Fruit fly (Drosophila melanogaster) whole organism, prepupa: ENCODE measurements around the gene CG16998.

Experiments
- CG10631 ChIP-seq: fragments of 200-800 bp; sonication (Bioruptor generic); optimal IDR thresholded peaks from 2 replicates; lab custom pipeline; 2016; ENCODE audit warnings: missing biosample characterization, missing genetic modification characterization
- CG10669 ChIP-seq: fragments of 200-800 bp; sonication (Bioruptor generic); optimal IDR thresholded peaks from 3 replicates; lab custom pipeline; 2018; ENCODE audit warnings: missing biosample characterization, mild to moderate bottlenecking, missing genetic modification characterization, moderate library complexity
- CG11294 ChIP-seq: fragments of 200-800 bp; sonication (Bioruptor generic); IDR thresholded peaks from 2 replicates; pipeline ENCODE4 v1.3.6; 2022; ENCODE audit warnings: missing biosample characterization, missing genetic modification characterization
- CG11762 ChIP-seq: fragments of 200-800 bp; sonication (Bioruptor generic); optimal IDR thresholded peaks from 3 replicates; lab custom pipeline; 2016; ENCODE audit warnings: missing biosample characterization, missing genetic modification characterization; ENCODE audit not compliant: insufficient read depth
- CG15336 ChIP-seq: fragments of 200-800 bp; sonication (Bioruptor generic); IDR thresholded peaks from 2 replicates; pipeline ENCODE4 v1.3.6; 2022; ENCODE audit warnings: missing biosample characterization, missing genetic modification characterization
- CG16779 ChIP-seq: fragments of 200-800 bp; sonication (Bioruptor generic); optimal IDR thresholded peaks from 3 replicates; lab custom pipeline; 2017; ENCODE audit warnings: missing biosample characterization, mild to moderate bottlenecking, missing genetic modification characterization
- CG3032 ChIP-seq: fragments of 200-800 bp; optimal IDR thresholded peaks from 2 replicates; lab custom pipeline; 2019; ENCODE audit warnings: missing biosample characterization, mild to moderate bottlenecking, missing genetic modification characterization, moderate library complexity
- CG32006 ChIP-seq: fragments of 200-800 bp; sonication (Bioruptor generic); optimal IDR thresholded peaks from 3 replicates; lab custom pipeline; 2017; ENCODE audit warnings: missing biosample characterization, mild to moderate bottlenecking, missing genetic modification characterization
- CG34406 ChIP-seq: fragments of 200-800 bp; sonication (Bioruptor generic); optimal IDR thresholded peaks from 3 replicates; lab custom pipeline; 2016; ENCODE audit warnings: missing biosample characterization, missing genetic modification characterization
- CG3919 ChIP-seq: fragments of 200-800 bp; sonication (Bioruptor generic); optimal IDR thresholded peaks from 3 replicates; lab custom pipeline; 2016; ENCODE audit warnings: missing biosample characterization, missing genetic modification characterization
- CG6276 ChIP-seq: fragments of 200-800 bp; sonication (Bioruptor generic); optimal IDR thresholded peaks from 2 replicates; lab custom pipeline; 2017; ENCODE audit warnings: missing biosample characterization, mild to moderate bottlenecking, missing genetic modification characterization
- CG6854 ChIP-seq: fragments of 200-800 bp; sonication (Bioruptor generic); optimal IDR thresholded peaks from 2 replicates; lab custom pipeline; 2017; ENCODE audit warnings: missing biosample characterization, mild to moderate bottlenecking, missing genetic modification characterization
- CG8119 ChIP-seq: fragments of 200-800 bp; sonication (Bioruptor generic); IDR thresholded peaks from 3 replicates; pipeline ENCODE4 v1.3.6; 2022; ENCODE audit warnings: missing biosample characterization, missing genetic modification characterization
- CG9139 ChIP-seq: fragments of 200-800 bp; sonication (Bioruptor generic); optimal IDR thresholded peaks from 3 replicates; lab custom pipeline; 2017; ENCODE audit warnings: missing biosample characterization, mild to moderate bottlenecking, missing genetic modification characterization
- Eip78C ChIP-seq: fragments of 200-800 bp; sonication (Bioruptor generic); peaks from one replicate; lab custom pipeline; 2016; ENCODE audit warnings: missing biosample characterization, missing genetic modification characterization
- Gug ChIP-seq: fragments of 200-800 bp; sonication (Bioruptor generic); IDR thresholded peaks from 2 replicates; pipeline ENCODE4 v1.3.6; 2022; ENCODE audit warnings: missing biosample characterization, missing genetic modification characterization
- Hr39 ChIP-seq: fragments of 200-800 bp; sonication (Bioruptor generic); optimal IDR thresholded peaks from 2 replicates; lab custom pipeline; 2016; ENCODE audit warnings: missing biosample characterization, missing genetic modification characterization
- Hr4 ChIP-seq: fragments of 200-800 bp; sonication (Bioruptor generic); optimal IDR thresholded peaks from 3 replicates; lab custom pipeline; 2016; ENCODE audit warnings: missing biosample characterization, missing genetic modification characterization
- Met ChIP-seq: fragments of 200-800 bp; sonication (Bioruptor generic); optimal IDR thresholded peaks from 3 replicates; lab custom pipeline; 2016; ENCODE audit warnings: missing biosample characterization, missing genetic modification characterization
- OdsH ChIP-seq: fragments of 200-800 bp; sonication (Bioruptor generic); optimal IDR thresholded peaks from 3 replicates; lab custom pipeline; 2016; ENCODE audit warnings: missing biosample characterization, missing genetic modification characterization
- Smox ChIP-seq: fragments of 200-800 bp; sonication (Bioruptor generic); optimal IDR thresholded peaks from 3 replicates; lab custom pipeline; 2016; ENCODE audit warnings: missing biosample characterization, missing genetic modification characterization
- Sox14 ChIP-seq: fragments of 200-800 bp; sonication (Bioruptor generic); optimal IDR thresholded peaks from 3 replicates; lab custom pipeline; 2016; ENCODE audit warnings: missing biosample characterization, missing genetic modification characterization
- acj6 ChIP-seq: fragments of 200-800 bp; sonication (Bioruptor generic); optimal IDR thresholded peaks from 3 replicates; lab custom pipeline; 2016; ENCODE audit warnings: missing biosample characterization, missing genetic modification characterization
- dsx ChIP-seq: fragments of 200-800 bp; optimal IDR thresholded peaks from 3 replicates; lab custom pipeline; 2019; ENCODE audit warnings: missing biosample characterization, mild to moderate bottlenecking, missing genetic modification characterization, moderate library complexity; ENCODE audit not compliant: poor library complexity, severe bottlenecking
- esn ChIP-seq: fragments of 200-800 bp; sonication (Bioruptor generic); optimal IDR thresholded peaks from 2 replicates; lab custom pipeline; 2016; ENCODE audit warnings: missing biosample characterization, mild to moderate bottlenecking, missing genetic modification characterization, moderate library complexity
- fd85E ChIP-seq: fragments of 200-800 bp; sonication (Bioruptor generic); optimal IDR thresholded peaks from 3 replicates; lab custom pipeline; 2016; ENCODE audit warnings: missing biosample characterization, missing genetic modification characterization
- fkh ChIP-seq: fragments of 200-800 bp; sonication (Bioruptor generic); optimal IDR thresholded peaks from 3 replicates; lab custom pipeline; 2017; ENCODE audit warnings: missing biosample characterization, mild to moderate bottlenecking, missing genetic modification characterization, moderate library complexity
- lz ChIP-seq: fragments of 200-800 bp; sonication (Bioruptor generic); optimal IDR thresholded peaks from 3 replicates; lab custom pipeline; 2016; ENCODE audit warnings: missing biosample characterization, missing genetic modification characterization
- ss ChIP-seq, 2 experiments: fragments of 200-800 bp; sonication (Bioruptor generic); optimal IDR thresholded peaks; 2 replicates in 1 of 2; 3 replicates in 1 of 2; lab custom pipeline; 2017 to 2018; ENCODE audit warnings: mild to moderate bottlenecking in 2 of 2, missing biosample characterization in 2 of 2, missing genetic modification characterization in 2 of 2, moderate library complexity in 1 of 2
- svp ChIP-seq: fragments of 200-800 bp; sonication (Bioruptor generic); peaks from one replicate; lab custom pipeline; 2016; ENCODE audit warnings: missing biosample characterization, missing genetic modification characterization
- vri ChIP-seq: fragments of 200-800 bp; sonication (Bioruptor generic); optimal IDR thresholded peaks from 3 replicates; lab custom pipeline; 2016; ENCODE audit warnings: missing biosample characterization, mild to moderate bottlenecking, missing genetic modification characterization

CG16998 gene

DNA sequence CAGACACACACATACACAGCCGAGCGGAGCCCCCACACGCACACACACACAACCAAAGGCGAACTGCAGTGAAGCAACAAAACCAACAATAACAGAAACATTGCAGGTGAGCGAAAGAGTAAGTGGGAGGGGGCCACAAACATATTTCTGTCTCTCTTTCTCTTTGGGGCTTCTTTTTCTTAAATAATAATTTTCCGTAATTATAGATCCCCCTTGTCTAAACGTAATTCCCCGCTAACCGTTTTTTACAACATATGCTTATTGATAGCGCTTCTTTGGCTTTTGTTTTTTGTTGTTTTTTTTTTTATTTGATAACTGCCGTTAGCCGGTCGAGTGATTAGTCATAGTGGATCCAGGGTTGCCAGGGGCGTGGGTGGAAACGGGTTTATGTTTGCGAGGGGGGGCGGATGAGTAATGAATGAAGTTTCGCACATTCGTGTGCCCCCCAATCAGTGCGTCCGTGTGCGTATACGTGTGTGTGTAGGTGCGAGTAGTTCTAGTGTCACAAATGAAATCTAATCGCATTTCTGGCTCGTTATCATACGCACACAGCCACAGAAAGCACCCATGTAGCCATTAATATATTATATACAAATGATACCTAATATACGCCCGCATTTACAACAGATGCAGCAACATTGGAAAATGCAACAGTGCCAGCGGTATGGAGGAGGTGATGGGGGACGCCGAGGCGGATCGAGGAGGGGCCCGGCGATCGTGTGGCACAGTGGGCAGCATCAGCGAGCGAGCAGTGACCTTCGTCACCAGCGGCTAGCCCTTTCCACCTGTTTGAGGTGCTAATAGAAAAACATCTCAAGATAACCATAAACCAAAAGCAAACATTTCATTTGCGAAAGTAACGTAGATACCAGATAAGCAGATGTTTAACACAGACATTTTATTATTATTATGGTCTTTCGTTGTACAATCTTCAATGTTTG is 10.3 kb downstream of the CG16998 start (continued):
- TF ChIP-seq acj6 (GFP tag; lab: Kevin White, UChicago): no peak
- TF ChIP-seq vri (GFP tag; lab: Kevin White, UChicago): peak; percentile 67
- no peak for TF ChIP-seq OdsH
- TF ChIP-seq Hr39: peak; percentile 54

DNA sequence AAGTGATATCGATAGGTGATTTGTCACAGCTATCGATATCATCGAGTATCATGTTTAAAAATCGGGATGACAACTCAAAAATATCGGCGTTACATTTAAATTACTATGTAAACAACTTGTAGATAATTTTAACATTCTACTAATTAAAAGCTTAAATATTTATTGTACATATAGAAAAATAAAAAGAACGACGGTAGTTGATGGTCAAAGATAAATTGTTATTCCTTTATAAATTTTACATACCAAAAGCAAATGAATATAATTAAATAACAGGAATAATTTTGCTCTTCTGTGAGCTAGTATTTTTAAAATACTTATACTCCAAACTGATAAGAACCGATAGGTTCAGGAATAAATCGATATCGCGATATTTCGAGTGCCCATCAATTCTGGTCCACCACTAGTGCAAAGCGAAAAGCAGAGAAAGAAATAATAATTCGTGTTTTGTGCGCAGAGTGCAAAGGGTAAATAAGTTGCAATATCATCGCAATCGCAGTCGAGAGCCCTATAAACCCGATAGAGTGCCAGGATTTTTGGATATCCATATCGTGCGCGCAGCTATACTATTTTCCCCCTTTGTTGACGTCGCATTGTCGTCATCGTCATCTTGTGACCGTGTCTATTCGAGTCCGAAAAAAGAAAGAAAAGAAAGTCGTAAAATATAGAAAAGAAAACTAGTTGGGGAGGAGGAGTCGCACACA is 11.1 kb downstream of the CG16998 start, which contains the start of gene lqf:
Gene lqf, plus strand, starts transcription at position 401 of the 701 bp plus-strand sequence.
- TF ChIP-seq Smox (GFP tag; lab: Kevin White, UChicago) (peak; percentile 32), fd85E (GFP tag; lab: Kevin White, UChicago) (peak; percentile 36), CG6854 (peak; percentile 28), acj6 (GFP tag; lab: Kevin White, UChicago) (no peak), fkh (GFP tag; lab: Kevin White, UChicago) (peak; percentile 80), ss (GFP tag; optimal IDR thresholded peaks at IDR 0.05; lab: Kevin White, UChicago) (peak in 1 of 2 experiments; percentile 29), CG6276 (GFP tag; lab: Kevin White, UChicago) (peak; percentile 35), Eip78C (GFP tag; lab: Kevin White, UChicago) (peak; percentile 62), esn (GFP tag; lab: Kevin White, UChicago) (peak; percentile 27), dsx (GFP tag; lab: Kevin White, UChicago) (peak; percentile 30), CG3032 (peak; percentile 26), CG11762 (no peak), Met (GFP tag; lab: Kevin White, UChicago) (no peak), Gug (no peak), CG10631 (peak; percentile 49), CG9139 (GFP tag; lab: Kevin White, UChicago) (peak; percentile 24), CG8119 (GFP tag; lab: Robert Waterston, UW) (peak; percentile 41; the same call in 2 of the 3 replicates), vri (GFP tag; lab: Kevin White, UChicago) (no peak), CG15336 (GFP tag; lab: Robert Waterston, UW) (0 out of 2 replicates have a peak, but pooled peaks have one; percentile 27), CG11294 (GFP tag; lab: Robert Waterston, UW) (no peak), svp (GFP tag; lab: Kevin White, UChicago) (peak; percentile 81), CG3919 (peak; percentile 40)

DNA sequence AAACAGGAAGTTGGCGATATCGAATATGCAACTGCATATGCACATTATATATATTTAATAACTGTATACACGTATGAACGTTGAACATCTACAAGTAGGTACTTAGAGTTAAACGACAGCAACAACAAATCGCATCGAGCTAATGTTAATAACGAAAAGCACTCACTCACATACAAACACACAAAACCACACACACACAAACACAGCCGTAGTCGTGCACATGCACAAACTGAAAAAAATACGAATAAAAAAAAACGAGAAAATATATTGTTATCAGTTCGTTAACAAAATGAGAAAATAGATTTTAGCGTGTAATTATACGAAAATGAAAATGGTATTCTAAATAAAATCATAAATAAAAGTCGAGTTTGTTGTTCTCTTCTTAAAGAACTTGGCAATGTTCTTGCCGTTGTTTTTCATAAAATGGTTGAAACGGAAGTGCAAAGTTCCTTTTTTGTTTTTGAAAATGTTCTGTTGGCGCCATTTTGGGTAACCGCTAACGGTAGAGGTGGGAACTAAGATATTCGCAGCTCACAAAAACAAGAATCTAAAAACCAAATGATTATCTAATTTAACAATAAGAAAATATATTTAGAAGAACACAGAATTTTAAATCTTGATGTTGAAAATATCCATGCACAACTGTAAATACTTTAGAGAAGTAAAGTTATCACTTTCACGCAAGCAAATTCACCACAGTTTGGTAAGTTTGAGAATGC is 11.8 kb downstream of the CG16998 start:
- no peak for TF ChIP-seq Hr4 (GFP tag; lab: Kevin White, UChicago)
- TF ChIP-seq CG8119 (GFP tag; lab: Robert Waterston, UW): no peak
- TF ChIP-seq CG10669 (GFP tag; lab: Kevin White, UChicago): no peak
- no peak for TF ChIP-seq CG16779 (tag; lab: Kevin White, UChicago)
- TF ChIP-seq CG3032: no peak
- TF ChIP-seq CG6854: no peak
- no peak for TF ChIP-seq lz
- no peak for TF ChIP-seq Sox14 (GFP tag; lab: Kevin White, UChicago)
- no peak for TF ChIP-seq CG34406 (GFP tag; lab: Kevin White, UChicago)
- no peak for TF ChIP-seq fkh (GFP tag; lab: Kevin White, UChicago)
- peak; percentile 13 for TF ChIP-seq Eip78C (GFP tag; lab: Kevin White, UChicago)
- no peak for TF ChIP-seq CG32006 (GFP tag; lab: Kevin White, UChicago)
- peak; percentile 1 for TF ChIP-seq vri (GFP tag; lab: Kevin White, UChicago)
- no peak for TF ChIP-seq Hr39
